Fruit fly (Drosophila melanogaster) whole organism, embryonic: Measurements from ENCODE around the gene CG8119.

Experiments used
- Bdp1 ChIP-seq: fragments of 200-800 bp; sonication (Bioruptor generic); optimal IDR thresholded peaks from 3 replicates; lab custom pipeline; 2016; ENCODE audit warnings: missing biosample characterization, missing genetic modification characterization
- CG11560 ChIP-seq: fragments of 200-800 bp; sonication (Bioruptor generic); IDR thresholded peaks from 3 replicates; pipeline ENCODE4 v1.3.6; 2022; ENCODE audit warnings: missing biosample characterization, missing genetic modification characterization
- CG13894 ChIP-seq: fragments of 200-800 bp; sonication (Bioruptor generic); optimal IDR thresholded peaks from 3 replicates; lab custom pipeline; 2018; ENCODE audit warnings: missing biosample characterization, mild to moderate bottlenecking, missing genetic modification characterization, moderate library complexity
- CG15479 ChIP-seq: fragments of 200-800 bp; sonication (Bioruptor generic); optimal IDR thresholded peaks from 3 replicates; lab custom pipeline; 2019; ENCODE audit warnings: missing biosample characterization, mild to moderate bottlenecking, missing genetic modification characterization, moderate library complexity
- CG32772 ChIP-seq: fragments of 200-800 bp; sonication (Bioruptor generic); IDR thresholded peaks from 2 replicates; pipeline ENCODE4 v1.3.6; 2022; ENCODE audit warnings: missing biosample characterization, missing genetic modification characterization
- CG4328 ChIP-seq: fragments of 200-800 bp; sonication (Bioruptor generic); optimal IDR thresholded peaks from 3 replicates; lab custom pipeline; 2017; ENCODE audit warnings: missing biosample characterization, missing genetic modification reagents, missing genetic modification characterization
- CG5245 ChIP-seq: fragments of 200-800 bp; sonication (Bioruptor generic); optimal IDR thresholded peaks from 3 replicates; lab custom pipeline; 2016; ENCODE audit warnings: missing biosample characterization, missing genetic modification characterization
- CG8388 ChIP-seq: fragments of 200-800 bp; sonication (Bioruptor generic); optimal IDR thresholded peaks from 2 replicates; lab custom pipeline; 2019; ENCODE audit warnings: missing biosample characterization, mild to moderate bottlenecking, missing genetic modification characterization, moderate library complexity
- CG9437 ChIP-seq: fragments of 200-800 bp; sonication (Bioruptor generic); optimal IDR thresholded peaks from 2 replicates; lab custom pipeline; 2018; ENCODE audit warnings: missing biosample characterization, mild to moderate bottlenecking, missing genetic modification characterization
- CG9727 ChIP-seq: fragments of 200-800 bp; sonication (Bioruptor generic); optimal IDR thresholded peaks from 3 replicates; lab custom pipeline; 2017; ENCODE audit warnings: missing biosample characterization, mild to moderate bottlenecking, missing genetic modification characterization
- CHES-1-like ChIP-seq: fragments of 200-800 bp; sonication (Bioruptor generic); optimal IDR thresholded peaks from 2 replicates; lab custom pipeline; 2016; ENCODE audit warnings: missing biosample characterization, missing genetic modification characterization
- Camta ChIP-seq: fragments of 200-800 bp; sonication (Bioruptor generic); optimal IDR thresholded peaks from 2 replicates; lab custom pipeline; 2016; ENCODE audit warnings: missing biosample characterization, missing genetic modification characterization
- Doc2 ChIP-seq: fragments of 200-800 bp; sonication (Bioruptor generic); IDR thresholded peaks from 2 replicates; pipeline ENCODE4 v1.3.6; 2022; ENCODE audit warnings: missing biosample characterization, missing genetic modification characterization
- Fer2 ChIP-seq: fragments of 200-800 bp; sonication (Bioruptor generic); optimal IDR thresholded peaks from 2 replicates; lab custom pipeline; 2018; ENCODE audit warnings: missing biosample characterization, mild to moderate bottlenecking, missing genetic modification characterization, moderate library complexity
- HHEX ChIP-seq: fragments of 200-800 bp; sonication (Bioruptor generic); optimal IDR thresholded peaks from 3 replicates; lab custom pipeline; 2017; ENCODE audit warnings: missing biosample characterization, mild to moderate bottlenecking, missing genetic modification characterization, missing genetic modification reagents
- Hsf ChIP-seq: fragments of 200-800 bp; sonication (Bioruptor generic); optimal IDR thresholded peaks from 3 replicates; lab custom pipeline; 2016; ENCODE audit warnings: missing biosample characterization, missing genetic modification characterization
- Nf-YA ChIP-seq: fragments of 200-800 bp; sonication (Bioruptor generic); IDR thresholded peaks from 2 replicates; pipeline ENCODE4 v1.3.6; 2022; ENCODE audit warnings: missing biosample characterization, missing genetic modification characterization
- Pdp1 ChIP-seq, 2 experiments: fragments of 200-800 bp; sonication (Bioruptor generic); optimal IDR thresholded peaks; 3 replicates each; lab custom pipeline; 2016; ENCODE audit warnings: missing biosample characterization in 2 of 2, missing genetic modification characterization in 2 of 2, mild to moderate bottlenecking in 1 of 2, moderate library complexity in 1 of 2
- Poxn ChIP-seq: fragments of 200-800 bp; sonication (Bioruptor generic); IDR thresholded peaks from 2 replicates; pipeline ENCODE4 v1.3.6; 2022; ENCODE audit warnings: missing biosample characterization, missing genetic modification characterization
- Scr ChIP-seq: fragments of 200-800 bp; sonication (Bioruptor generic); IDR thresholded peaks from 2 replicates; pipeline ENCODE4 v1.3.6; 2022; ENCODE audit warnings: missing biosample characterization, missing genetic modification characterization; ENCODE audit not compliant: partially characterized antibody
- Sry-β ChIP-seq: fragments of 200-800 bp; sonication (Bioruptor generic); optimal IDR thresholded peaks from 2 replicates; lab custom pipeline; 2018; ENCODE audit warnings: missing biosample characterization, mild to moderate bottlenecking, missing genetic modification characterization, moderate library complexity
- bbx ChIP-seq: fragments of 200-800 bp; sonication (Bioruptor generic); IDR thresholded peaks from 2 replicates; pipeline ENCODE4 v1.3.6; 2022; ENCODE audit warnings: missing biosample characterization, missing genetic modification characterization; ENCODE audit not compliant: partially characterized antibody
- cad ChIP-seq: fragments of >200 bp; optimal IDR thresholded peaks from 2 replicates; lab custom pipeline; 2017; ENCODE audit warnings: missing biosample characterization, missing genetic modification characterization
- cato ChIP-seq: fragments of 200-800 bp; sonication (Bioruptor generic); optimal IDR thresholded peaks from 2 replicates; lab custom pipeline; 2016; ENCODE audit warnings: missing biosample characterization, missing genetic modification characterization, borderline replicate concordance
- cg ChIP-seq: fragments of 200-800 bp; sonication (Bioruptor generic); optimal IDR thresholded peaks from 3 replicates; lab custom pipeline; 2019; ENCODE audit warnings: missing biosample characterization, mild to moderate bottlenecking, missing genetic modification characterization, moderate library complexity
- exex ChIP-seq: fragments of 200-800 bp; sonication (Bioruptor generic); optimal IDR thresholded peaks from 4 replicates; lab custom pipeline; 2018; ENCODE audit warnings: missing biosample characterization, mild to moderate bottlenecking, missing genetic modification characterization, moderate library complexity
- gcm2 ChIP-seq: fragments of 200-800 bp; sonication (Bioruptor generic); optimal IDR thresholded peaks from 2 replicates; lab custom pipeline; 2016; ENCODE audit warnings: missing biosample characterization, missing genetic modification characterization
- kah ChIP-seq: fragments of 200-800 bp; sonication (Bioruptor generic); optimal IDR thresholded peaks from 2 replicates; lab custom pipeline; 2018; ENCODE audit warnings: missing biosample characterization, mild to moderate bottlenecking, missing genetic modification characterization
- lilli ChIP-seq: fragments of 200-800 bp; sonication (Bioruptor generic); optimal IDR thresholded peaks from 3 replicates; lab custom pipeline; 2016; ENCODE audit warnings: missing biosample characterization, missing genetic modification characterization
- nerfin-1 ChIP-seq: fragments of 200-800 bp; sonication (Bioruptor generic); optimal IDR thresholded peaks from 3 replicates; lab custom pipeline; 2019; ENCODE audit warnings: missing biosample characterization, mild to moderate bottlenecking, missing genetic modification characterization, moderate library complexity
- pfk ChIP-seq: fragments of 200-800 bp; sonication (Bioruptor generic); optimal IDR thresholded peaks from 2 replicates; lab custom pipeline; 2018; ENCODE audit warnings: missing biosample characterization, mild to moderate bottlenecking, missing genetic modification characterization, moderate library complexity
- pho ChIP-seq: fragments of 200-800 bp; sonication (Bioruptor generic); optimal IDR thresholded peaks from 2 replicates; lab custom pipeline; 2016; ENCODE audit warnings: missing biosample characterization, missing genetic modification characterization
- pita ChIP-seq: fragments of 200-800 bp; sonication (Bioruptor generic); optimal IDR thresholded peaks from 2 replicates; lab custom pipeline; 2017; ENCODE audit warnings: missing biosample characterization, mild to moderate bottlenecking, missing genetic modification characterization
- pros ChIP-seq: fragments of 200-800 bp; sonication (Bioruptor generic); optimal IDR thresholded peaks from 3 replicates; lab custom pipeline; 2019; ENCODE audit warnings: missing biosample characterization, mild to moderate bottlenecking, missing genetic modification characterization, moderate library complexity
- row ChIP-seq: fragments of 200-800 bp; sonication (Bioruptor generic); IDR thresholded peaks from 3 replicates; pipeline ENCODE4 v1.3.6; 2022; ENCODE audit warnings: missing biosample characterization, missing genetic modification characterization
- scrt ChIP-seq: fragments of 200-800 bp; sonication (Bioruptor generic); optimal IDR thresholded peaks from 2 replicates; lab custom pipeline; 2018; ENCODE audit warnings: missing biosample characterization, mild to moderate bottlenecking, missing genetic modification characterization, moderate library complexity
- sens-2 ChIP-seq: fragments of 200-800 bp; sonication (Bioruptor generic); IDR thresholded peaks from 2 replicates; pipeline ENCODE4 v1.3.6; 2022; ENCODE audit warnings: missing biosample characterization, missing genetic modification characterization
- sr ChIP-seq: fragments of 200-800 bp; sonication (Bioruptor generic); IDR thresholded peaks from 3 replicates; pipeline ENCODE4 v1.3.6; 2022; ENCODE audit warnings: missing biosample characterization, missing genetic modification characterization
- tll ChIP-seq, 2 experiments: fragments of 200-800 bp in 1 of 2; fragments of >200 bp in 1 of 2; sonication (Bioruptor generic) in 1 of 2; optimal IDR thresholded peaks; 2 replicates each; lab custom pipeline; 2017 to 2019; ENCODE audit warnings: missing biosample characterization in 2 of 2, missing genetic modification characterization in 2 of 2, mild to moderate bottlenecking in 1 of 2, moderate library complexity in 1 of 2
- unpg ChIP-seq: fragments of 200-800 bp; sonication (Bioruptor generic); optimal IDR thresholded peaks from 3 replicates; lab custom pipeline; 2018; ENCODE audit warnings: missing biosample characterization, mild to moderate bottlenecking, missing genetic modification characterization, moderate library complexity
- vnd ChIP-seq: fragments of 200-800 bp; sonication (Bioruptor generic); IDR thresholded peaks from 3 replicates; pipeline ENCODE4 v1.3.6; 2022; ENCODE audit warnings: missing biosample characterization, missing genetic modification characterization; ENCODE audit not compliant: partially characterized antibody
- wor ChIP-seq: fragments of 200-800 bp; sonication (Bioruptor generic); IDR thresholded peaks from 2 replicates; pipeline ENCODE4 v1.3.6; 2022; ENCODE audit warnings: missing biosample characterization, missing genetic modification characterization
- zen ChIP-seq: fragments of 200-800 bp; sonication (Bioruptor generic); optimal IDR thresholded peaks from 3 replicates; lab custom pipeline; 2018; ENCODE audit warnings: missing biosample characterization, mild to moderate bottlenecking, missing genetic modification characterization, moderate library complexity

Gene CG8119

DNA sequence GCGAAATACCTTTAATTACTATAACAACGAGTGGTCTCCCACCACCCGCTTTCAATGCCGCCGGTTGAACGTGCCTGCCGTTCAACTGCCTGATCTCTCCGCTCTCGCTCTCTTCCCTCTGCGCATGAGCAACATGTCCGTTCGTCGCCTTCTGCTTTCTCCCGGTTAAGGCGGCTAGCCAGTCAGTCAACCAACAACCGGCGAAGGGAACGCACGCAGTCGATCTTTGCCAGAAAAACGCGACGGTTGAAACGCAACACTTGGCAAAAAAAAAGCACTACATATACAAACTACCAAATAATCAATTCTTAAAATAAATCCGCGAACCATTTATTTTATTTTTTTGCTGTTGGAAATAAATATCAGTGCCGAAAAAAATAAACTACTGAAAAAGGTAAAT, 12.9 kb downstream of the CG8119 start, which contains the start of gene CG12708 (continued):
- TF ChIP-seq row (GFP tag; lab: Robert Waterston, UW) = no peak

DNA sequence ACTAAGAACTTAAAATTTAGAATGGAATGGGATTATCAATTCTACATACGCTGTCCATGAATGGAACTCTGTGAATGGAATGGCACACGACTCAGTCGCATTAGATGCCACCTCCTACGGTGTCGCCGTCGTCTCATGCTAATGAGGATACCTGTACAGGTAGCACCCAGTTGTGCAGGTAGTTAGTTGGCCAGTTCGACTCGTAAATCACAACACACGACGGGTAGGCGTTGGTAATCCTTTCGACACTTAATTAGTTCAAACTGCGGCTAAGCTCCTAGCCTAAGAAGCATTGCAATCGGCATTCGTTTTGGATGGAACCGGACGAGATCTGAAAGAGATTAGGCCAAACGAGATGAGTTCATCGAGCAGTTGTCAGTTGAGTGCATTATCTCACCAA, 22.0 kb downstream of the CG8119 start:
- TF ChIP-seq CG15479 (peak; percentile 45), cad (GFP tag; lab: Kevin White, UChicago) (peak; percentile 54), nerfin-1 (tag; lab: Kevin White, UChicago) (no peak), tll (GFP tag; optimal IDR thresholded peaks at IDR 0.05; lab: Kevin White, UChicago) (peak in 1 of 2 experiments; percentile 65), zen (tag; lab: Kevin White, UChicago) (peak; percentile 96)

DNA sequence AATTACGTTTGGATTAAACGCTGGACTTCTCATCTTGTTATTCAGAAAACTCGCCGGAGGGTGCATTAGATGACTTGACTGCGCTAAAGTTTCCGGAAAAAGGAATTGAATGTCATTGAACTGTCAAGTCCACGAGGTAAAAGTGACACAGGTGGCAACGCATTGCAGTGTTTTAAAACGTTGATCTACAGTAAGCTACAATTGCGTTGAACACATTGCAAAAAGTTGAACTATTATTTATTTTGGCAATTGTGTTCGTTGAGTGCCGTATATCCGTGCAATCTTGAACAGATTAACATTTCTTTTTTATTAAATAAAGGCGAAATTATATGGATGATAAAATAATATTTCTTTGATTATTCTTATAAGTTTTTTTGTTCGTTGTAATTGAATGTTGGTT, 26.4 kb downstream of the CG8119 start, which contains the start of gene CG15599:
CG15599 (minus strand) TSS at position 101 of the 400 bp plus-strand sequence.
- TF ChIP-seq Scr (GFP tag; lab: Robert Waterston, UW) (no peak), exex (tag; lab: Kevin White, UChicago) (no peak), gcm2 (GFP tag; lab: Kevin White, UChicago) (no peak), Sry-β (GFP tag; lab: Kevin White, UChicago) (no peak), scrt (GFP tag; lab: Kevin White, UChicago) (no peak)

DNA sequence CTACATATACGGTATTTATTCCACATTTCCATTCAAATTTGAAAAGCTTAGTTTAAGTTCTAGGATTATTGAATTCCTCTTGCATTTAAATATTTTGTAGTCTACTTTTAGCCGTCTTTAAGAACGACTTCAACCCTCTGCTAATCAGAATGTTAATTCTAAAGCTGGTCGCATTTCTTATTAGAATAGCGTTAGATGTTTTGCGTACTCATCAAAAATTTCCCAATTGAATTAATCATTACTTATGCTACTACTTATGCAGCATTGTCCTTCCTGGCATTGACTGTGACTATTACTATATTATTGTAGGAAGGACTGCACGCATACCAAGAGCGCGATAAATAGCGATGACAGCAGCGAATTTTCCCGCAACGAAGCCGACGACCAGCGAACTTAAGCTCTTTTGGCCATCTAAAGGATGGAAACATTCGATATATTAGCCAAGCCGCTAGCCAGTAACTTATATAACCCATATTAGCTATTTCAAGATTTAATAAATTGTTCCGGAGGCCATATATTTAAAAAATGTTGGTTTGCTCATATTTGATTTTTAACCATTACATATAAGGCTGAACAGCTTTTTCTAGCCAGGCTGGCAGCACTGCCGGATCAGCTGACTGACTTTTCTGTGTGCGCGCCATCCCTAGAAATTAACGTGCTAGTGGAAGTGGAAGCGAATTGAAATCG, 34.6 kb downstream of the CG8119 start, which contains the start of gene CG8128:
CG8128 (plus strand) TSS at position 641 of the 687 bp plus-strand sequence.
- no peak for TF ChIP-seq zen (tag; lab: Kevin White, UChicago)
- TF ChIP-seq kah = no peak
- TF ChIP-seq HHEX = no peak
- no peak for TF ChIP-seq CG32772
- no peak for TF ChIP-seq Camta (GFP tag; lab: Kevin White, UChicago)
- TF ChIP-seq pfk (GFP tag; lab: Kevin White, UChicago) = no peak
- TF ChIP-seq wor (GFP tag; lab: Robert Waterston, UW) = no peak
- TF ChIP-seq Hsf = peak; percentile 3
- TF ChIP-seq cato (GFP tag; lab: Kevin White, UChicago) = no peak
- TF ChIP-seq Nf-YA (GFP tag; lab: Robert Waterston, UW) = no peak
- TF ChIP-seq Bdp1 (GFP tag; lab: Kevin White, UChicago) = no peak
- TF ChIP-seq sens-2 (GFP tag; lab: Robert Waterston, UW) = no peak
- TF ChIP-seq CG13894 (tag; lab: Kevin White, UChicago) = no peak
- TF ChIP-seq pho (GFP tag; lab: Kevin White, UChicago) = no peak
- TF ChIP-seq CG8388 (GFP tag; lab: Kevin White, UChicago) = no peak
- no peak for TF ChIP-seq pros (GFP tag; lab: Kevin White, UChicago)
- TF ChIP-seq CG9727 (GFP tag; lab: Kevin White, UChicago) = no peak
- no peak for TF ChIP-seq cg (GFP tag; lab: Kevin White, UChicago)
- no peak for TF ChIP-seq CG11560 (tag; lab: Robert Waterston, UW)
- TF ChIP-seq lilli (GFP tag; lab: Kevin White, UChicago) = no peak
- no peak for TF ChIP-seq Doc2
- no peak for TF ChIP-seq Fer2 (tag; lab: Kevin White, UChicago)
- no peak for TF ChIP-seq pita (GFP tag; lab: Kevin White, UChicago)
- peak in 1 of 2 experiments; percentile 7 for TF ChIP-seq Pdp1 (GFP tag; optimal IDR thresholded peaks at IDR 0.05; lab: Kevin White, UChicago)
- no peak for TF ChIP-seq unpg (GFP tag; lab: Kevin White, UChicago)
- TF ChIP-seq CHES-1-like (GFP tag; lab: Kevin White, UChicago) = no peak
- TF ChIP-seq Poxn (GFP tag; lab: Robert Waterston, UW) = no peak
- no peak for TF ChIP-seq bbx (GFP tag; lab: Robert Waterston, UW)
- TF ChIP-seq CG9437 (GFP tag; lab: Kevin White, UChicago) = no peak
- TF ChIP-seq exex (tag; lab: Kevin White, UChicago) = no peak
- TF ChIP-seq CG5245 = no peak
- TF ChIP-seq sr (GFP tag; lab: Robert Waterston, UW) = no peak
- TF ChIP-seq vnd (GFP tag; lab: Robert Waterston, UW) = no peak
- TF ChIP-seq CG4328 = no peak
